Fruit fly (Drosophila melanogaster) whole organism, embryonic: ENCODE results near the gene Dpm1.

ENCODE experiments used
- CG17612 ChIP-seq: fragments of 200-800 bp; sonication (Bioruptor generic); IDR thresholded peaks from 2 replicates; pipeline ENCODE4 v1.3.6; 2022; ENCODE audit warnings: missing biosample characterization, missing genetic modification characterization
- CG7786 ChIP-seq: fragments of 200-800 bp; sonication (Bioruptor generic); optimal IDR thresholded peaks from 2 replicates; lab custom pipeline; 2016; ENCODE audit warnings: missing biosample characterization, missing genetic modification characterization
- CG8388 ChIP-seq: fragments of 200-800 bp; sonication (Bioruptor generic); optimal IDR thresholded peaks from 2 replicates; lab custom pipeline; 2019; ENCODE audit warnings: missing biosample characterization, mild to moderate bottlenecking, missing genetic modification characterization, moderate library complexity
- E2f2 ChIP-seq: fragments of 200-800 bp; sonication (Bioruptor generic); IDR thresholded peaks from 2 replicates; pipeline ENCODE4 v1.3.6; 2022; ENCODE audit warnings: missing biosample characterization, missing genetic modification characterization
- H2.0 ChIP-seq: fragments of 200-800 bp; sonication (Bioruptor generic); IDR thresholded peaks from 2 replicates; pipeline ENCODE4 v1.3.6; 2022; ENCODE audit warnings: missing biosample characterization, missing genetic modification characterization
- HmgZ ChIP-seq: fragments of 200-800 bp; sonication (Bioruptor generic); optimal IDR thresholded peaks from 2 replicates; lab custom pipeline; 2018; ENCODE audit warnings: missing biosample characterization, mild to moderate bottlenecking, missing genetic modification characterization
- Hr3 ChIP-seq: fragments of 200-800 bp; sonication (Bioruptor generic); optimal IDR thresholded peaks from 3 replicates; lab custom pipeline; 2016; ENCODE audit warnings: missing biosample characterization, missing genetic modification characterization
- gce ChIP-seq: fragments of 200-800 bp; sonication (Bioruptor generic); IDR thresholded peaks from 3 replicates; pipeline ENCODE4 v1.3.6; 2022; ENCODE audit warnings: missing biosample characterization, missing genetic modification characterization
- gro ChIP-seq: fragments of 200-800 bp; sonication (Bioruptor generic); optimal IDR thresholded peaks from 2 replicates; lab custom pipeline; 2016; ENCODE audit warnings: missing biosample characterization, missing genetic modification characterization
- pan ChIP-seq, 4 experiments: fragments of >200 bp in 3 of 4; fragments of 200-800 bp in 1 of 4; sonication (Bioruptor generic) in 1 of 4; optimal IDR thresholded peaks in 3 of 4; IDR thresholded peaks in 1 of 4; 2 replicates each; pipeline versions ENCODE4 v1.3.6 to Lab custom; 2017 to 2022; ENCODE audit warnings: missing biosample characterization in 2 of 4, missing genetic modification characterization in 2 of 4, mixed read lengths in 1 of 4
- sim ChIP-seq: fragments of 200-800 bp; sonication (Bioruptor generic); IDR thresholded peaks from 2 replicates; pipeline ENCODE4 v1.3.6; 2022; ENCODE audit warnings: missing biosample characterization, missing genetic modification characterization
- slp2 ChIP-seq: fragments of 200-800 bp; sonication (Bioruptor generic); optimal IDR thresholded peaks from 2 replicates; lab custom pipeline; 2016; ENCODE audit warnings: missing biosample characterization, missing genetic modification characterization

DNA sequence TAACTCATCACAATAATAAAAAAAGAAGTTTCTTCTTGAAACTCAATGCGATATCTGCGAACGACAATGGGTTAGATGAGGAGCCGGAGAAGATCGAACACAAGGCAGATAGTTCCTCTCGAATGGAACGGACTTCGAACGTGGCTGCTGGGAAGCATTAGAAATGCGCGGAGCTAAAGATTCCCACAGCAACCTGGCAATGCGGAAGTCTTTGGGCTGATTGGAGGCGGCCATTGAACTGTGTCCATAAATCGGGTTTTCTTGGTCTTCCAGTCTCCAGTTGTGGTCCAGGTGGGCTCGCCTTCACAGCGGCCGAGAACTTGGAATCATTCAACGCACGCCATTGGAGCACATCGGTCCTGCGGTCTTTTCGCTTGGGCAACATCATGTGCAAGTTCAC is 14.1 kb upstream of the Dpm1 start, which contains the start of gene CG13081:
- TF ChIP-seq Hr3 (GFP tag; lab: Kevin White, UChicago) (no peak), gce (GFP tag; lab: Robert Waterston, UW) (no peak), CG7786 (GFP tag; lab: Kevin White, UChicago) (no peak), sim (no peak), slp2 (no peak), CG8388 (GFP tag; lab: Kevin White, UChicago) (no peak), CG17612 (GFP tag; lab: Robert Waterston, UW) (no peak), E2f2 (GFP tag; lab: Robert Waterston, UW) (no peak), HmgZ (tag; lab: Kevin White, UChicago) (no peak), gro (GFP tag; lab: Kevin White, UChicago) (no peak), pan (optimal IDR thresholded peaks at IDR 0.05; lab: Kevin White, UChicago) (no peak), pan (GFP tag; optimal IDR thresholded peaks at IDR 0.05 in 1 of 2, IDR thresholded peaks at IDR 0.05 in 1 of 2) (no peak), H2.0 (GFP tag; lab: Robert Waterston, UW) (no peak)
